Fruit fly (Drosophila melanogaster): ENCODE data around the gene CG7368.

The CG7368 gene

DNA sequence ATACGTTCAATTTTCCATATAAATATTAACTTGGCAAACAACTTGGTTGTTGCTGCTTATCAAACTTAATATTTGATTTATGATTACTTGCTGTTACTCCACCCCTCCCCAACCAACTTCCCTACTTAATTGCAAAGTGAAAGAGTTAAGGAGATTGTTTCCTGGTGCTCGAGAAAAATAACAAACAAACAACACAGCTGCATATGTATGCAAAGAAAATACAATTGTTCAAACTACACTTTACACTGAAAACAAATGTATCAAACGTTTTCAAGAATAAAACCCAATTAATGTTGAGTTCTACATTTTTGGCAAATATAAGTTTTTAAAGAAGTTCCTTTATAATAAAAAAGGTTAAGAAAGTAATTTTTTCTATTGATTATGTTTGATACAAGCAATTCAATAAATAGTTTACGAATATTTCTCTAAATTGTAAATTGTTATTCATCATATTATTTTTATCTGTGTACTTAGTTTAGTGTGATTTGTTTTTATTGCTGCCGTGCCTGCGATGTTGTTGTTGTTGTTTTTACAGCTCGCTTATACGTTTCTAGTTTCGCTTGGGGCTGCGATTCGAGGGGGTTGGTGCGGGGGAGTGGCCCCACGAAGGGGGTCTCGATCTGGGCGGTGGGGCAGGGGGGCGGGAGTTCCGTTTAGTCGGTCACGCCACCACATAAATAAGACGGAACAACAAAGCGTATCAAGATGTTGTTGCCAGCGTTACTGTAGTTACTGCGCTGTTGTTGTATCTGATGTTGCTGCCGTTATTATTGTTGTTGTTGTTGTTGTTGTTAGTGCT is 41.1 kb upstream of the CG7368 start (continued):
- 0 out of 3 replicates have a peak, but pooled peaks have one; percentile 40 for TF ChIP-seq Optix (GFP tag; IDR thresholded peaks at IDR 0.05)
- TF ChIP-seq Doc3 (GFP tag; IDR thresholded peaks at IDR 0.05; ENCODE audit: partially characterized antibody): no peak
- peak; percentile 44 to 59 for TF ChIP-seq dpn (GFP tag; optimal IDR thresholded peaks at IDR 0.05)
- peak; percentile 12 for TF ChIP-seq kay (GFP tag; optimal IDR thresholded peaks at IDR 0.05)
- peak; percentile 61 for TF ChIP-seq CG12769 (tag; optimal IDR thresholded peaks at IDR 0.05)
- TF ChIP-seq CG34376 (GFP tag; optimal IDR thresholded peaks at IDR 0.05): peak; percentile 34
- TF ChIP-seq jumu (GFP tag; optimal IDR thresholded peaks at IDR 0.05): no peak
- no peak for TF ChIP-seq CG10959 (GFP tag; IDR thresholded peaks at IDR 0.05)
- TF ChIP-seq fd102C (GFP tag; optimal IDR thresholded peaks at IDR 0.05): no peak
- no peak for TF ChIP-seq knrl (GFP tag; IDR thresholded peaks at IDR 0.05; ENCODE audit: partially characterized antibody)
- peak; percentile 49 for TF ChIP-seq cwo (GFP tag; optimal IDR thresholded peaks at IDR 0.05)
- 0 out of 3 replicates have a peak, but pooled peaks have one; percentile 40 for TF ChIP-seq CG11093 (GFP tag; IDR thresholded peaks at IDR 0.05)
- no peak for TF ChIP-seq CG1832 (GFP tag; optimal IDR thresholded peaks at IDR 0.05)
- TF ChIP-seq odd (GFP tag; optimal IDR thresholded peaks at IDR 0.05): peak; percentile 72
- no peak for TF ChIP-seq Mrtf (GFP tag; IDR thresholded peaks at IDR 0.05)
- TF ChIP-seq chinmo (GFP tag; IDR thresholded peaks at IDR 0.05; ENCODE audit: partially characterized antibody): peak; percentile 96
- TF ChIP-seq CG10274 (GFP tag; optimal IDR thresholded peaks at IDR 0.05): no peak
- peak; percentile 80 for TF ChIP-seq CG6175 (GFP tag; IDR thresholded peaks at IDR 0.05)
- TF ChIP-seq HHEX (GFP tag; optimal IDR thresholded peaks at IDR 0.05): peak; percentile 64
- TF ChIP-seq CG15073 (GFP tag; optimal IDR thresholded peaks at IDR 0.05): no peak
- TF ChIP-seq Doc2 (GFP tag; IDR thresholded peaks at IDR 0.05): no peak
- no peak; the same call in 1 of the 2 replicates for TF ChIP-seq amos (GFP tag; IDR thresholded peaks at IDR 0.05; ENCODE audit: partially characterized antibody)
- TF ChIP-seq cad (GFP tag; optimal IDR thresholded peaks at IDR 0.05): no peak
- TF ChIP-seq pho (GFP tag; optimal IDR thresholded peaks at IDR 0.05): peak; percentile 55
- TF ChIP-seq sna (GFP tag; IDR thresholded peaks at IDR 0.05; ENCODE audit: partially characterized antibody): no peak
- TF ChIP-seq CG3838 (GFP tag; optimal IDR thresholded peaks at IDR 0.05): peak; percentile 69
- TF ChIP-seq lov (optimal IDR thresholded peaks at IDR 0.05): no peak
- TF ChIP-seq lov (GFP tag; IDR thresholded peaks at IDR 0.05): peak; percentile 38; the same call in 1 of the 3 replicates
- no peak for TF ChIP-seq stwl (tag; optimal IDR thresholded peaks at IDR 0.05)
- peak in 1 of 3 experiments; percentile 85 for TF ChIP-seq lola (GFP tag; optimal IDR thresholded peaks at IDR 0.05)
- 0 out of 2 replicates have a peak, but pooled peaks have one; percentile 9 for TF ChIP-seq gsb (GFP tag; IDR thresholded peaks at IDR 0.05)
- no peak for TF ChIP-seq CG6654 (GFP tag; optimal IDR thresholded peaks at IDR 0.05)
- TF ChIP-seq CG31365 (tag; optimal IDR thresholded peaks at IDR 0.05): peak; percentile 31
- TF ChIP-seq CG11695 (GFP tag; IDR thresholded peaks at IDR 0.05): peak; percentile 80
- TF ChIP-seq CG17912 (GFP tag; optimal IDR thresholded peaks at IDR 0.05): no peak
- peak; percentile 53 for TF ChIP-seq CG13624 (GFP tag; optimal IDR thresholded peaks at IDR 0.05)
- peak; percentile 85 for TF ChIP-seq Asciz (GFP tag; optimal IDR thresholded peaks at IDR 0.05)
- no peak for TF ChIP-seq CG34422 (GFP tag; IDR thresholded peaks at IDR 0.05)
- peak; percentile 80 for TF ChIP-seq Fer3 (tag; optimal IDR thresholded peaks at IDR 0.05)
- no peak for TF ChIP-seq CG14441 (GFP tag; IDR thresholded peaks at IDR 0.05)
- TF ChIP-seq CG4328 (GFP tag; optimal IDR thresholded peaks at IDR 0.05): peak; percentile 57
- TF ChIP-seq ara (GFP tag; IDR thresholded peaks at IDR 0.05): no peak
- TF ChIP-seq Meics (GFP tag; optimal IDR thresholded peaks at IDR 0.05): peak; percentile 79
- peak; percentile 70 for TF ChIP-seq CG2120 (GFP tag; optimal IDR thresholded peaks at IDR 0.05)
- TF ChIP-seq sd (tag; optimal IDR thresholded peaks at IDR 0.05): peak; percentile 45
- no peak for TF ChIP-seq HLH54F (GFP tag; optimal IDR thresholded peaks at IDR 0.05)
- 0 out of 3 replicates have a peak, but pooled peaks have one; percentile 33 for TF ChIP-seq H15 (GFP tag; IDR thresholded peaks at IDR 0.05)
- TF ChIP-seq seq (GFP tag; IDR thresholded peaks at IDR 0.05): no peak

Measured in whole organism, embryonic.